Fruit fly (Drosophila melanogaster) whole organism: ENCODE data around the gene CG11726.
A peak's percentile ranks its signal among the peaks of the same experiment; 100 is the strongest.

Source experiments
- CG8478 ChIP-seq: fragments of >200 bp; optimal IDR thresholded peaks from 2 replicates; lab custom pipeline; 2018; ENCODE audit warnings: inconsistent platforms
- Dll ChIP-seq: fragments of >200 bp; optimal IDR thresholded peaks from 2 replicates; lab custom pipeline; 2017
- EcR ChIP-seq, 2 experiments: fragments of >200 bp; optimal IDR thresholded peaks; 2 replicates each; lab custom pipeline; 2017; ENCODE audit warnings: missing biosample characterization in 2 of 2, missing genetic modification characterization in 2 of 2, missing genetic modification reagents in 2 of 2
- pan ChIP-seq: fragments of >200 bp; optimal IDR thresholded peaks from 2 replicates; lab custom pipeline; 2017
- psq ChIP-seq: fragments of >200 bp; optimal IDR thresholded peaks from 2 replicates; lab custom pipeline; 2017
- usp ChIP-seq: fragments of >200 bp; optimal IDR thresholded peaks from 2 replicates; lab custom pipeline; 2017; ENCODE audit warnings: missing biosample characterization, missing genetic modification characterization, mixed read lengths

The CG11726 gene

DNA sequence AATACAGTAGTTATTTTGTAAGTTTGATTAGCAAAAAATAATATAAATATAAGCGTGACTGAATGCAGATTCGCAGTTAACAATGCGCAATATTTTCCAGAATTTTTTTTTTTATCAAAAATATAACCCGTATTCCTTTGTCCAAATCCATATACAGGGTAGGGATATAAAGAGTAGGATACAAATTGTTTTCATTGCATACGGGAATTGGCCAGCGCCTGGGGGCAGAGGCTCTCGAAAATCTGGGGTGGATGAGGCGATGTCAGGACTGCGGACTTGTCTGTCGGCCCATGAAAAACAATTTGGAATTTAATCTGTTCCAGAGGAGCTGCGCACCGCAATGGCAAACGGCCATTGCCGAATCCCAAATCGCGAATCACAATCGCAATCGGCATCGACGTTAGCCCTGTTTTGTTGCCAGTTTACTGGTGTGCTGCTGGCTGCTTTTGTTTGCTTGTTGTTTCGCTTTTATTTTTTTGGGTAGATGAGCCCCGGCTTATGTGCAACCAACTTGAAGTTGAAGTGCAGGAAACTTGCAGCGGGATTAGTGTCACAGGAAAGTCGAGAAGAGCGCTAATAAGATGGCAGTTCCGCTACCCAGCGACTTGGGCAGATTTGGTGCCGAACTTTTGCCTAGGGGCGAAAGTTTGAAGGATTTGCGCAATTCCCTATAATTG, 11.6 kb upstream of the CG11726 start:
- TF ChIP-seq pan (lab: Kevin White, UChicago), result peak; percentile 47
- no peak for TF ChIP-seq CG8478 (lab: Kevin White, UChicago)

DNA sequence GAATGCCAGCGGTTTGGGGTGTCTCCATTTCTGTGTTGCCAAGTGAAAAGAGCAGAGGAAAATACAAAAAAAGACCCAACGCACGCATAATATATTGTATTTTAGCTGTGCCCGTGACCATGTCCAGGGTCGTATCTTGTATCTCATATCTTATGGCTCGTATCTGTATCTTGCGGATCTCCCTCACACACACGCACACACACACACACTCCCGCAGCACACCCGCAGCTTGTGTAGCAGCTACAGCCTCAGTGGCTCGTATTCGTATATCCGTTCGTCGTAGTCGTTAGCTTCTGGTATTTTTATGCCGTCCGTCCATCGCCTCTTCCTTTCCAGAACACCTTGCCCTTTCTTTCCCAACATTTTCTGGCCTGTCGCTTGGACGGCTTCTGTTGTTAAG, 10.3 kb upstream of the CG11726 start:
- TF ChIP-seq EcR (GFP tag; optimal IDR thresholded peaks at IDR 0.05; lab: Kevin White, UChicago) (no peak), usp (GFP tag; lab: Kevin White, UChicago) (no peak), pan (lab: Kevin White, UChicago) (no peak), Dll (no peak), psq (lab: Kevin White, UChicago) (no peak), CG8478 (lab: Kevin White, UChicago) (no peak)

DNA sequence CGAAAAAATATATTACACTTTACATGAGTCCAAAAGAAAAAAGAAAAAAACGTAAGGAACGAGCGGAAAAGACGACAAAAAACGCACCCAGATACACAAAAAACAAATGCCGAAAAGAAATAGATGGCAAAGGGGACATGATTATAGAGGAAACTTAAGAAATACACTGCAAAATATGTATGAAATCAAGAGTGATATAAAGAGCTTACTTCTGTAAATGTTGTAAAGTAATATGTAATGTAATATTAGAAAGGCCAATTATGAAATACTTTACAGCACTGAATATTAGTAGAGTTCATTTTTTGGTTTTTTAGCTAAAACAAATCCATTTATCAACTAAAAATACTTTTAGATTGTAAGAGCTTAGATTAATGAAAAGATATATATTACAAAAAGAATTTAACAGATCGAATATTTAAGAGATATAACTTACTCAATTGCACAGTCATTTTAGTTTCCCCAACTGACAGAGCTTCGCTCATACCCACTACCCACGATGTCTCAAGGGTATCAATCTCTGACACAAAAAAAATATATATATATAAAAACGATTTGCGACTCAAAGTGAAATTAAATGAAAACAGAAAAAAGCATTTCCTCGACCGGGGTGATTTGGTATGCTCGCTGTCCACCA, 9.5 kb upstream of the CG11726 start:
- TF ChIP-seq usp (GFP tag; lab: Kevin White, UChicago), result no peak
- TF ChIP-seq psq (lab: Kevin White, UChicago), result no peak
- no peak for TF ChIP-seq Dll
- TF ChIP-seq EcR (GFP tag; optimal IDR thresholded peaks at IDR 0.05; lab: Kevin White, UChicago), result no peak
- no peak for TF ChIP-seq CG8478 (lab: Kevin White, UChicago)

DNA sequence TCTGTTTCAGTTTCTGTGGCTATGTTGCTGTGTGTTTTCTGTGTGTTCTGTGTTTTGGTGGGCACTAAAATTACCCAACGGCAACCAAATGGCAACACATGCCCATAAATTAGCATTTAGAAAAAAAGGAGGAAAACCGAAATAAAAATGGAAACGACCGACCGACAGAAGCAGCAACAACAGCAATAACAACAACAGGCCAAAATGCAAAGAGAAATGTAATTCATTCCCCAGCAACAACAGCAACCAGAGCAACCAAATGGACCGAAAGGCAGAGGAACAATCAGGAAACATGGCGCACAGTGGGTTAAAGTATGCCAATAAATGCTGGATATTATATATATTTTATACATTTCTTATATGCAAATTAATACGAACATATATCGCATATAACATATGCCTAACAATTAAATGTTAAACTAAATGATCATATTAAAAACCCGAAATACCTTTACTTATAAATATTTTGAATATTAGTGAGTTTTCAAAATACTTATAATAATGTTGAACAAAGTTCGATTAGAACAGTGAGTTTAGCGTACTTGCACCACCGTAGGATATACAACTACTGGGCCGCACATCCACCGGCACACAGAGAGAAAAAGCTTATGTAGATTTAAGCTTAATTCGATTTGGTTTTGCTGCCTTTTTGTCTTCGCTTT, 5.4 kb upstream of the CG11726 start:
- TF ChIP-seq CG8478 (lab: Kevin White, UChicago) (no peak), pan (lab: Kevin White, UChicago) (no peak), psq (lab: Kevin White, UChicago) (no peak), Dll (no peak), usp (GFP tag; lab: Kevin White, UChicago) (no peak), EcR (GFP tag; optimal IDR thresholded peaks at IDR 0.05; lab: Kevin White, UChicago) (no peak)

DNA sequence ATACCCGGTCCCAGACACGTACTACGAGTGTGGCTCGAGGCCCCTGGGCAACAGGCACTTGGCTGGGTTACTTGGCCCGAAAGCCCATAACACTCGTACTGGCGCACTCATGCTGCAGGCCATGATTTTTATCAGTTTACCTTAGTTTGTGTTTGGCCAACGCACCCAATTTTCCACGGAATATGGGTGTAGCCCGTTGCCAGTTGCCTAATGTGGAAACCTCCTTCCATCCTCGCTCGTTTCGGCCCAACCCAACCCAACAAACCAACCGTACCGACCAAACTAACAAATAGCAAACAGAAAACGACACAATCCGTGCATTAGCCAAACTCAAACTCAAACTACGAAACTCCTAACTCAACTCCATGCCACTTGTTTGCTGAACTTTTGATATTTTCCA, 684 bp upstream of the CG11726 start:
- TF ChIP-seq pan (lab: Kevin White, UChicago), result no peak
- TF ChIP-seq CG8478 (lab: Kevin White, UChicago), result no peak
- no peak for TF ChIP-seq Dll
- no peak for TF ChIP-seq psq (lab: Kevin White, UChicago)
- TF ChIP-seq EcR (GFP tag; optimal IDR thresholded peaks at IDR 0.05; lab: Kevin White, UChicago), result no peak
- TF ChIP-seq usp (GFP tag; lab: Kevin White, UChicago), result no peak

DNA sequence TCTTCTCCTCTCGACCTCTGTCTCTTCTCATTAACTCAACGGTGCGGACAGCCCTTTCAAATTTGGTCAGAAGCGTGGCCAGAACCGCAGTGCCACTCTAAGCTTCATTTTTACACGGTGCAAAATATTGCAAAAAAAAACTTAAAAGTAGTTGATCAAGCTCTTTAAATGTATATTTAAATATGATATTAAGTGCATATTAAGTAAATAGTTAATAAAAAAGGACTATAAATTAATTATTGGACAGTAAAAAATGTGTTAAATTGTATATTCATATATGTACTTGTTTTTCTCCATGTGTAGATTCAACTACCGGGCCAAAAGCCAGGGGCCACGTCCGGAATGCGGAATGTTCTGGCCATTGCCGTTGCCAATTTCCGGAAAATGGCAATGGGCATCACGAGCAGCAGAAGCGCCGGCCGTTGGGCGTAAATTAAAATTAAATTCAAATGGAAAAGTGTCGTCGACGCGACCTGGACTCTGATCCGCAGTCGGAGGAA, 2.7 kb downstream of the CG11726 start, which contains the start of gene CG44362:
Gene CG44362 (plus strand): TSS at position 450 of the 500 bp plus-strand sequence.
- TF ChIP-seq pan (lab: Kevin White, UChicago), result no peak
- no peak for TF ChIP-seq Dll
- no peak for TF ChIP-seq EcR (GFP tag; optimal IDR thresholded peaks at IDR 0.05; lab: Kevin White, UChicago)
- TF ChIP-seq CG8478 (lab: Kevin White, UChicago), result no peak
- TF ChIP-seq psq (lab: Kevin White, UChicago), result no peak
- no peak for TF ChIP-seq usp (GFP tag; lab: Kevin White, UChicago)

DNA sequence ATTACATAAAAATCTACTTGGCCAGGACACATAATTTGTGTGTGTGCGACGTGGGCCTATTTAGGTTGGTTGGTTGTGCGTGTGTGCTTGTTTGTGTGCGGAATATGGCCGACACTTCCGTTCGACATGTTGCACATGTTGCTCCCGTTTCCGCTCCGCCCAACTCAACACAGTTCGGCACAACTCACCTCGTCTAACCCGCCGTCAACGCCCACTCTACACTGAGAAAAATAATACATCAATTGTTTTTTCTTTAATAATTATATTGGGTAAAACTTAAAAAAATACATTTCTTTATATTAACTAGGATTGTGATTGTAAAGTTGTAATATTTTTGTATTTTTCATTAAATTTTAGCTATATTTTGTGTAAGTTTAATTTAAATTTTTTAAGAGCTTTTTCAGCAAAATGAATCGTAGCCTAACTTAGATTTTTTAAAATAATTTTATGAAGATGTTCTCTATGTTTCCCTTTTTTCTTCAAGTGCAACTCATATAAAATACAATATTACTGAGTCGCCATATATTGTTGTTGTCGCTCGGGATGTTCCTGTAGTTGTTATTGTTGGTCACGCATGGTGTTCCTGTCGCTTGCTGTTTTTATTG, 4.1 kb downstream of the CG11726 start:
- TF ChIP-seq usp (GFP tag; lab: Kevin White, UChicago) (no peak), EcR (GFP tag; optimal IDR thresholded peaks at IDR 0.05; lab: Kevin White, UChicago) (no peak), pan (lab: Kevin White, UChicago) (no peak), Dll (no peak), CG8478 (lab: Kevin White, UChicago) (no peak), psq (lab: Kevin White, UChicago) (no peak)

DNA sequence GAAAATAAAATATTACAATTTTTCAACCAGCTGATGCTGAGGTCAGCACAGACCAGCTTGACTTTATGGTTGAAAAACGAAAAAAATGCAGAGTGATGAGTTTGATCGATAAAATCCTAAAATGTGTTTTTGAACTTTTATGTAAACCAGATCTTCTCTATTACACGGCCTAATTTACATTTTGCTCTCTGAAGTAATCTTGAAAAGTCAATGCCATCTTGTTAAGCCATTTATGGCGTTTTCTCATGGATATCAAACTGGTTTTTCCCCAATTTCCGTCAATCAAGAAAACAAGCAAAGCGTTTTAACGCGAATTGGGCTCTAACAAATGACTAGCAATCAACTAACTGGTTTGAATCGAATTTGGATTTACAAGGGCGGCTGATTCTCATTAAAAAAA, 4.9 kb downstream of the CG11726 start:
- no peak for TF ChIP-seq pan (lab: Kevin White, UChicago)
- no peak for TF ChIP-seq usp (GFP tag; lab: Kevin White, UChicago)
- no peak for TF ChIP-seq CG8478 (lab: Kevin White, UChicago)
- TF ChIP-seq EcR (GFP tag; optimal IDR thresholded peaks at IDR 0.05; lab: Kevin White, UChicago), result no peak
- no peak for TF ChIP-seq Dll
- TF ChIP-seq psq (lab: Kevin White, UChicago), result no peak

DNA sequence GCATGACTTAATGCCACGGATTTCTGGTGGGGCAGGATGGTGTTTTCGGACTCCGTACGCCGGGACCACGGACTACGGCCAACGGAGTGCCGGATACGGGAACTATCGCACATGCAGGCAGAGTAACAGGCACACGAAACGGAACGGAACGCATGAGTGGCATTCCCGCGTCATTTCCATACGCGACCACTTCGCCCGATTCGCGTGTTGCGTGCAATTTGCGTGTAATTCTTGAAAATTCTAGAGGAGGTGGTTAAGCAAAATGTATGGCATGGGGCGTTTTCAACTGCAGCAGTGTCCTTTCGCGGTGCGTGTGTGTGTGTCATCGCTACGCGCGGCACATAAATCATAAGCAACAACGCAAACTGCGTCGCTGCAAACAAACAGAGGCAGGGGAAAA, 5.8 kb downstream of the CG11726 start:
- TF ChIP-seq pan (lab: Kevin White, UChicago) (no peak), usp (GFP tag; lab: Kevin White, UChicago) (no peak), psq (lab: Kevin White, UChicago) (no peak), EcR (GFP tag; optimal IDR thresholded peaks at IDR 0.05; lab: Kevin White, UChicago) (no peak), Dll (no peak), CG8478 (lab: Kevin White, UChicago) (no peak)

DNA sequence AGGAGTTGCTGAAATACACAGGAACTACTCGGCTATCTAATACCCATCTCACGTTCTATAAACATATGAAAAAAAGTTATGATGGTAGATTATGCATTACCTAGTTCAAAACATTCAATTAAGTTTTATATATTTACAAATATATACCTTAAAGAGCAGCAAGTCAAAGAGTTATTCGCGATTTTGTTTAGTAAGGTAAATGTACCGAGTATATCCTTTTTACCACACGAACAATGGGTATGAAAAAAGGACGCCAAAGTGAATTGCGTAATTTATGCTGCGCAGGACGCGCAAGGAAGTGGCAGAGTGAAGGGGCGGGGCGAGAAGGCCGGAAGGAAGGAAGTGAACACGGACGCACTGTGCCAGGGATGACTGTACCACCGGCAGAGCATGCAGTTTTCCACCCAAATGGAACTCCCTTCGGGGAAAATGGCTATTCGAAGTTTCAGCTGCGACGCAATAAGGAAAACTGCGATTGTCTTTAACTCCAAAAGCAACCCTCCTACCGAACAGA, 6.2 kb downstream of the CG11726 start:
- no peak for TF ChIP-seq usp (GFP tag; lab: Kevin White, UChicago)

DNA sequence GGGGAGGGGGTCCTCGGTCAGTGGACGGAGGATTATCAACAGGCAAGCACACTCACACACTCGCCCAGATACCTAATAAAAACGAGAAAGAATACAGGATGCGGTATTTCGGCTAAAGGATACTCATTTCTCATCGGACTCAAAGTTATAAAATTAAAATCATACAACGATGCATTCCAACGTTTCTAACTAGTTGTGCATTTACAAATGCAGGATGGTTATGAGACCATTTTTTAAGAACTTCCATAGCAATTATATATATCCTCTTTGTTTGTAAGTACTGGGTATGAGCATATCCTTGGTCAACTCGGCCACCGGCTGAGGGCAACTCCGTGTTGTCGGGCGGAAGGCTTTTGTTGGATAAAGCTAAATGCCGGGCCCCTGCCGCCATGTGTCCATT, 7.8 kb downstream of the CG11726 start:
- TF ChIP-seq CG8478 (lab: Kevin White, UChicago) (no peak), Dll (no peak), usp (GFP tag; lab: Kevin White, UChicago) (no peak), EcR (GFP tag; optimal IDR thresholded peaks at IDR 0.05; lab: Kevin White, UChicago) (no peak), pan (lab: Kevin White, UChicago) (no peak), psq (lab: Kevin White, UChicago) (no peak)
